Worm (Caenorhabditis elegans) whole organism, L1 larva: ENCODE results near the gene T19D12.9.

Experiments
- dsc-1 ChIP-seq: sonication (generic microtip); optimal IDR thresholded peaks from 2 replicates; lab custom pipeline; 2016; ENCODE audit warnings: mild to moderate bottlenecking, missing genetic modification characterization, missing compliant biosample characterization
- efl-1 ChIP-seq, 4 experiments: fragments of 150-350 bp; optimal IDR thresholded peaks in 3 of 4; peaks in 1 of 4; 1 replicate in 1 of 4; 2 replicates in 3 of 4; lab custom pipeline; 2014; ENCODE audit warnings: missing biosample characterization in 2 of 4, missing genetic modification characterization in 2 of 4, missing genetic modification reagents in 2 of 4
- mdl-1 ChIP-seq, 2 experiments: fragments of 150-350 bp; optimal IDR thresholded peaks; 2 replicates each; lab custom pipeline; 2014 to 2017; ENCODE audit warnings: missing biosample characterization in 2 of 2, missing genetic modification characterization in 2 of 2, inconsistent platforms in 1 of 2
- mep-1 ChIP-seq: fragments of 150-350 bp; optimal IDR thresholded peaks from 2 replicates; lab custom pipeline; 2014; ENCODE audit warnings: missing biosample characterization, missing genetic modification characterization
- nhr-11 ChIP-seq: fragments of 150-350 bp; optimal IDR thresholded peaks from 2 replicates; lab custom pipeline; 2014; ENCODE audit warnings: missing biosample characterization, missing genetic modification characterization
- nhr-20 ChIP-seq: sonication (generic microtip); optimal IDR thresholded peaks from 2 replicates; lab custom pipeline; 2016; ENCODE audit warnings: mild to moderate bottlenecking, missing genetic modification characterization, missing compliant biosample characterization
- nhr-77 ChIP-seq: fragments of 150-350 bp; optimal IDR thresholded peaks from 2 replicates; lab custom pipeline; 2014; ENCODE audit warnings: missing biosample characterization, missing genetic modification characterization
- skn-1 ChIP-seq: fragments of 150-350 bp; optimal IDR thresholded peaks from 2 replicates; lab custom pipeline; 2014; ENCODE audit warnings: missing biosample characterization, missing genetic modification characterization
- sptf-1 ChIP-seq: fragments of 150-350 bp; optimal IDR thresholded peaks from 2 replicates; lab custom pipeline; 2014; ENCODE audit warnings: missing biosample characterization, missing genetic modification characterization
- zag-1 ChIP-seq: fragments of 150-350 bp; optimal IDR thresholded peaks from 2 replicates; lab custom pipeline; 2014; ENCODE audit warnings: missing biosample characterization, missing genetic modification characterization
- ztf-4 ChIP-seq: fragments of 150-350 bp; optimal IDR thresholded peaks from 2 replicates; lab custom pipeline; 2014; ENCODE audit warnings: missing biosample characterization, missing genetic modification characterization

Gene T19D12.9

DNA sequence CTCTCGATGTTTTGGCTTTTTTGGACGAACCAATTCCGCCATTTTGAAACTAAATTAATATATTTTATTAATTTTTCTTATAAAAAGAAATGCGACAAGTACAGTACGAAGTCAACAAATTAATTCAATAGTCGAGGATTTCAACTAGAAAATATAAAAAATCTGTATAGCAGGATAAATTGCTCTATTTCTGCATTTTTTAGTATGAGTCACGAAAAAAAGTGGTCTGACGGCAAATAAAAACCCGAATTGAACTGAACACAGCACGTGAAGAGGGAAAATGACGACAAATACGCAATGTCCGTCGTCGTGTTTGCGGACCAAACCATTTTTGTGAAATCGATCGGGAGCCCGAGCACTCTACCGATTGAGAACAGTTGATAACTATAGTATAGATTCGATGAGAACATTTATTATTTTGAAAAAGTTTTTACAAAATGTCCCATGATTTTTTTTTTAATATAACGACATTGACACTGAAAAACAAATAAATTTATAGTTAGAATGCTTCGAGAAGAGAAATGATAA is 44.8 kb downstream of the T19D12.9 start, which contains the start of gene epg-5 (continued):
- TF ChIP-seq nhr-11 (tag; lab: Kevin White, UChicago) (no peak), mdl-1 (tag; optimal IDR thresholded peaks at IDR 0.05; lab: Kevin White, UChicago) (peak in 1 of 2 experiments; percentile 75)

DNA sequence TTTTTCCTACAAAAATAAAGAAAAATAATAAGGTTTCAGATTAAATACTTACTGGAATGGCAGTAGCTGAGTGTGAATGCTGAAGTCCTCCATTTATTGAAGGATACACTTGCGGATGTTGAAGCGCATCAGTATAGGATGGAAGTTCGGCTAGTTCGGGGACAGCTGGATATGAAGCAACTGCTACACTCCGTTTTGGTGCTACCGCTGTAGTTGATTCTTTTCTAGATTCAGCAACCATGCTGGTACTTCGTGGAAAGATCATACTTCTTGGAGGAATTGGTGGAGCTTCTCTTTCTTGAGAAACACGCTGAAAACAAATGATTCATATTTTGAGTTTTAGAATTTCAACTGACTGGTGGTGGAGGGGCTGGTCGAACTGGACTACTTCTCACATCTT is 45.6 kb downstream of the T19D12.9 start:
- TF ChIP-seq zag-1 (tag; lab: Kevin White, UChicago) (no peak), dsc-1 (tag; lab: Kevin White, UChicago) (no peak), nhr-77 (tag; lab: Kevin White, UChicago) (no peak), nhr-20 (tag; lab: Kevin White, UChicago) (no peak), mep-1 (tag; lab: Kevin White, UChicago) (no peak), sptf-1 (tag; lab: Kevin White, UChicago) (no peak), skn-1 (tag; lab: Kevin White, UChicago) (no peak), ztf-4 (no peak), efl-1 (optimal IDR thresholded peaks at IDR 0.05; lab: Kevin White, UChicago) (no peak), efl-1 (GFP tag; optimal IDR thresholded peaks at IDR 0.05 in 1 of 2; lab: Kevin White, UChicago) (no peak)
